Fruit fly (Drosophila melanogaster): ENCODE data around the gene mub.

The mub gene

dm6 chr3L:21879344-21879743 is 34.8 kb downstream of the mub start (continued):
- TF ChIP-seq Gug (GFP tag; IDR thresholded peaks at IDR 0.05) = no peak
- TF ChIP-seq CG10959 (GFP tag; IDR thresholded peaks at IDR 0.05) = no peak
- TF ChIP-seq onecut (GFP tag; IDR thresholded peaks at IDR 0.05) = peak; percentile 49; the same call in 1 of the 2 replicates
- no peak for TF ChIP-seq tup (GFP tag; optimal IDR thresholded peaks at IDR 0.05)
- TF ChIP-seq CG9727 (GFP tag; optimal IDR thresholded peaks at IDR 0.05) = peak; percentile 25
- no peak for TF ChIP-seq ATbp (GFP tag; optimal IDR thresholded peaks at IDR 0.05)
- peak; percentile 56 for TF ChIP-seq Drgx (GFP tag; IDR thresholded peaks at IDR 0.05)
- TF ChIP-seq salm (tag; optimal IDR thresholded peaks at IDR 0.05) = peak; percentile 11
- TF ChIP-seq insv (GFP tag; optimal IDR thresholded peaks at IDR 0.05) = peak in 1 of 2 experiments; percentile 85
- 0 out of 2 replicates have a peak, but pooled peaks have one; percentile 52 for TF ChIP-seq rib (GFP tag; IDR thresholded peaks at IDR 0.05)
- no peak for TF ChIP-seq Doc2 (GFP tag; IDR thresholded peaks at IDR 0.05)
- peak; percentile 13 for TF ChIP-seq CG2116 (GFP tag; optimal IDR thresholded peaks at IDR 0.05)
- TF ChIP-seq CHES-1-like (GFP tag; optimal IDR thresholded peaks at IDR 0.05) = peak; percentile 2
- no peak for TF ChIP-seq ash1 (GFP tag; optimal IDR thresholded peaks at IDR 0.05)
- 0 out of 2 replicates have a peak, but pooled peaks have one; percentile 10 for TF ChIP-seq peb (GFP tag; IDR thresholded peaks at IDR 0.05)
- no peak for TF ChIP-seq pita (GFP tag; optimal IDR thresholded peaks at IDR 0.05)
- 0 out of 2 replicates have a peak, but pooled peaks have one; percentile 30 for TF ChIP-seq CG6689 (GFP tag; IDR thresholded peaks at IDR 0.05)
- peak; percentile 47 for TF ChIP-seq cg (GFP tag; optimal IDR thresholded peaks at IDR 0.05)
- no peak; the same call in 1 of the 2 replicates for TF ChIP-seq CG1024 (GFP tag; IDR thresholded peaks at IDR 0.05)
- no peak for TF ChIP-seq Atf-2 (GFP tag; optimal IDR thresholded peaks at IDR 0.05)
- peak; percentile 60 for TF ChIP-seq lbe (GFP tag; optimal IDR thresholded peaks at IDR 0.05)
- peak; percentile 58 for TF ChIP-seq CG12071 (GFP tag; optimal IDR thresholded peaks at IDR 0.05)
- no peak for TF ChIP-seq NC2α (GFP tag; optimal IDR thresholded peaks at IDR 0.05)
- no peak for TF ChIP-seq Mes4 (GFP tag; optimal IDR thresholded peaks at IDR 0.05)
- no peak for TF ChIP-seq CG15601 (tag; optimal IDR thresholded peaks at IDR 0.05)
- TF ChIP-seq CG4360 (GFP tag; IDR thresholded peaks at IDR 0.05) = peak; percentile 27; the same call in 1 of the 2 replicates
- TF ChIP-seq CG12391 (tag; optimal IDR thresholded peaks at IDR 0.05) = no peak
- TF ChIP-seq oc (tag; optimal IDR thresholded peaks at IDR 0.05) = no peak
- TF ChIP-seq CG34224 (GFP tag; IDR thresholded peaks at IDR 0.05; ENCODE audit: partially characterized antibody) = peak; percentile 74
- TF ChIP-seq ase (GFP tag; IDR thresholded peaks at IDR 0.05) = no peak
- TF ChIP-seq eve (GFP tag; optimal IDR thresholded peaks at IDR 0.05) = no peak
- TF ChIP-seq Bteb2 (GFP tag; optimal IDR thresholded peaks at IDR 0.05) = no peak
- peak; percentile 16 for TF ChIP-seq sug (tag; optimal IDR thresholded peaks at IDR 0.05)
- TF ChIP-seq CG33213 (GFP tag; optimal IDR thresholded peaks at IDR 0.05) = peak; percentile 22
- TF ChIP-seq Dp (GFP tag; optimal IDR thresholded peaks at IDR 0.05) = peak; percentile 24
- peak; percentile 87 for TF ChIP-seq stwl (tag; optimal IDR thresholded peaks at IDR 0.05)
- no peak for TF ChIP-seq Sox102F (GFP tag; optimal IDR thresholded peaks at IDR 0.05)
- no peak for TF ChIP-seq Ravus (GFP tag; IDR thresholded peaks at IDR 0.05)
- TF ChIP-seq CG30431 (GFP tag; optimal IDR thresholded peaks at IDR 0.05) = no peak
- no peak for TF ChIP-seq CoRest (tag; optimal IDR thresholded peaks at IDR 0.05)
- no peak for TF ChIP-seq CG4730 (GFP tag; IDR thresholded peaks at IDR 0.05)
- TF ChIP-seq HLH4C (GFP tag; IDR thresholded peaks at IDR 0.05; ENCODE audit: partially characterized antibody) = peak; percentile 68
- TF ChIP-seq C15 (GFP tag; IDR thresholded peaks at IDR 0.05) = no peak
- peak; percentile 67; the same call in 2 of the 3 replicates for TF ChIP-seq mld (GFP tag; IDR thresholded peaks at IDR 0.05; ENCODE audit: partially characterized antibody)
- TF ChIP-seq ERR (GFP tag; optimal IDR thresholded peaks at IDR 0.05) = peak; percentile 5
- no peak for TF ChIP-seq CG1647 (GFP tag; optimal IDR thresholded peaks at IDR 0.05)
- TF ChIP-seq lilli (GFP tag; optimal IDR thresholded peaks at IDR 0.05) = peak; percentile 8
- peak; percentile 2 for TF ChIP-seq Camta (GFP tag; optimal IDR thresholded peaks at IDR 0.05)
- peak; percentile 11 for TF ChIP-seq Antp (GFP tag; optimal IDR thresholded peaks at IDR 0.05)
- 0 out of 3 replicates have a peak, but pooled peaks have one; percentile 49 for TF ChIP-seq CG14860 (GFP tag; IDR thresholded peaks at IDR 0.05; ENCODE audit: partially characterized antibody)
- TF ChIP-seq Taf1 (GFP tag; IDR thresholded peaks at IDR 0.05) = no peak

All from whole organism, embryonic.